Fruit fly (Drosophila melanogaster) whole organism, embryonic: Measurements from ENCODE around the gene Pif1A.

Source experiments
- B-H2 ChIP-seq: fragments of 200-800 bp; sonication (Bioruptor generic); optimal IDR thresholded peaks from 2 replicates; lab custom pipeline; 2018; ENCODE audit warnings: missing biosample characterization, mild to moderate bottlenecking, missing genetic modification characterization
- BtbVII ChIP-seq: fragments of 200-800 bp; sonication (Bioruptor generic); optimal IDR thresholded peaks from 3 replicates; lab custom pipeline; 2017; ENCODE audit warnings: missing biosample characterization, mild to moderate bottlenecking, missing genetic modification characterization
- C15 ChIP-seq: fragments of 200-800 bp; sonication (Bioruptor generic); IDR thresholded peaks from 3 replicates; pipeline ENCODE4 v1.3.6; 2022; ENCODE audit warnings: missing biosample characterization, missing genetic modification characterization
- CG10431 ChIP-seq: fragments of 200-800 bp; sonication (Bioruptor generic); optimal IDR thresholded peaks from 3 replicates; lab custom pipeline; 2018; ENCODE audit warnings: missing biosample characterization, mild to moderate bottlenecking, missing genetic modification characterization
- CG10654 ChIP-seq: fragments of 200-800 bp; sonication (Bioruptor generic); optimal IDR thresholded peaks from 2 replicates; lab custom pipeline; 2016; ENCODE audit warnings: missing biosample characterization, missing genetic modification characterization
- CG10979 ChIP-seq: fragments of 200-800 bp; sonication (Bioruptor generic); optimal IDR thresholded peaks from 2 replicates; lab custom pipeline; 2018; ENCODE audit warnings: missing biosample characterization, mild to moderate bottlenecking, missing genetic modification characterization, moderate library complexity
- CG12769 ChIP-seq: fragments of 200-800 bp; sonication (Bioruptor generic); optimal IDR thresholded peaks from 2 replicates; lab custom pipeline; 2019; ENCODE audit warnings: missing biosample characterization, mild to moderate bottlenecking, missing genetic modification characterization, moderate library complexity
- CG15011 ChIP-seq: fragments of 200-800 bp; sonication (Bioruptor generic); optimal IDR thresholded peaks from 3 replicates; lab custom pipeline; 2018; ENCODE audit warnings: missing biosample characterization, mild to moderate bottlenecking, missing genetic modification characterization
- CG15269 ChIP-seq: fragments of 200-800 bp; sonication (Bioruptor generic); optimal IDR thresholded peaks from 2 replicates; lab custom pipeline; 2018; ENCODE audit warnings: missing biosample characterization, mild to moderate bottlenecking, missing genetic modification characterization, moderate library complexity
- CG1647 ChIP-seq: fragments of 200-800 bp; sonication (Bioruptor generic); optimal IDR thresholded peaks from 3 replicates; lab custom pipeline; 2016; ENCODE audit warnings: missing biosample characterization, missing genetic modification characterization
- CG16779 ChIP-seq: fragments of 200-800 bp; sonication (Bioruptor generic); IDR thresholded peaks from 2 replicates; pipeline ENCODE4 v1.3.6; 2022; ENCODE audit warnings: missing biosample characterization, missing genetic modification characterization
- CG17385 ChIP-seq: fragments of 200-800 bp; sonication (Bioruptor generic); optimal IDR thresholded peaks from 3 replicates; lab custom pipeline; 2018; ENCODE audit warnings: missing biosample characterization, mild to moderate bottlenecking, missing genetic modification characterization
- CG7928 ChIP-seq: fragments of 200-800 bp; sonication (Bioruptor generic); optimal IDR thresholded peaks from 2 replicates; lab custom pipeline; 2017; ENCODE audit warnings: missing biosample characterization, mild to moderate bottlenecking, missing genetic modification characterization
- CG8924 ChIP-seq: fragments of 200-800 bp; optimal IDR thresholded peaks from 3 replicates; lab custom pipeline; 2019; ENCODE audit warnings: missing biosample characterization, mild to moderate bottlenecking, missing genetic modification characterization, moderate library complexity
- CG9817 ChIP-seq: fragments of 200-800 bp; sonication (Bioruptor generic); optimal IDR thresholded peaks from 2 replicates; lab custom pipeline; 2018; ENCODE audit warnings: missing biosample characterization, mild to moderate bottlenecking, missing genetic modification characterization, moderate library complexity
- Drgx ChIP-seq: fragments of 200-800 bp; sonication (Bioruptor generic); IDR thresholded peaks from 2 replicates; pipeline ENCODE4 v1.3.6; 2022; ENCODE audit warnings: missing biosample characterization, missing genetic modification characterization
- HLH54F ChIP-seq: fragments of 200-800 bp; sonication (Bioruptor generic); optimal IDR thresholded peaks from 3 replicates; lab custom pipeline; 2016; ENCODE audit warnings: missing biosample characterization, missing genetic modification characterization
- HmgD ChIP-seq: fragments of 200-800 bp; sonication (Bioruptor generic); optimal IDR thresholded peaks from 3 replicates; lab custom pipeline; 2016; ENCODE audit warnings: missing biosample characterization, missing genetic modification characterization
- Nf-YC ChIP-seq: fragments of 200-800 bp; optimal IDR thresholded peaks from 3 replicates; lab custom pipeline; 2019; ENCODE audit warnings: missing biosample characterization, mild to moderate bottlenecking, missing genetic modification characterization, moderate library complexity
- Scr ChIP-seq: fragments of 200-800 bp; sonication (Bioruptor generic); IDR thresholded peaks from 2 replicates; pipeline ENCODE4 v1.3.6; 2022; ENCODE audit warnings: missing biosample characterization, missing genetic modification characterization; ENCODE audit not compliant: partially characterized antibody
- Sry-β ChIP-seq: fragments of 200-800 bp; sonication (Bioruptor generic); optimal IDR thresholded peaks from 2 replicates; lab custom pipeline; 2018; ENCODE audit warnings: missing biosample characterization, mild to moderate bottlenecking, missing genetic modification characterization, moderate library complexity
- aop ChIP-seq: fragments of 200-800 bp; sonication (Bioruptor generic); IDR thresholded peaks from 2 replicates; pipeline ENCODE4 v1.3.6; 2022; ENCODE audit warnings: missing biosample characterization, missing genetic modification characterization
- ase ChIP-seq: fragments of 200-800 bp; sonication (Bioruptor generic); IDR thresholded peaks from 3 replicates; pipeline ENCODE4 v1.3.6; 2022; ENCODE audit warnings: missing biosample characterization, missing genetic modification characterization
- chif ChIP-seq, 2 experiments: fragments of 200-800 bp; sonication (Bioruptor generic); optimal IDR thresholded peaks; 3 replicates each; lab custom pipeline; 2016; ENCODE audit warnings: missing biosample characterization in 2 of 2, missing genetic modification characterization in 2 of 2
- dimm ChIP-seq: fragments of 200-800 bp; sonication (Bioruptor generic); IDR thresholded peaks from 2 replicates; pipeline ENCODE4 v1.3.6; 2022; ENCODE audit warnings: missing biosample characterization, missing genetic modification characterization
- dysf ChIP-seq: fragments of 200-800 bp; sonication (Bioruptor generic); IDR thresholded peaks from 3 replicates; pipeline ENCODE4 v1.3.6; 2022; ENCODE audit warnings: missing biosample characterization, missing genetic modification characterization
- en ChIP-seq: fragments of 200-800 bp; sonication (Bioruptor generic); optimal IDR thresholded peaks from 2 replicates; lab custom pipeline; 2016; ENCODE audit warnings: missing biosample characterization, missing genetic modification characterization
- eyg ChIP-seq: fragments of 200-800 bp; sonication (Bioruptor generic); optimal IDR thresholded peaks from 3 replicates; lab custom pipeline; 2016; ENCODE audit warnings: missing biosample characterization, missing genetic modification characterization
- fd64A ChIP-seq: fragments of 200-800 bp; sonication (Bioruptor generic); optimal IDR thresholded peaks from 3 replicates; lab custom pipeline; 2018; ENCODE audit warnings: missing biosample characterization, mild to moderate bottlenecking, missing genetic modification characterization
- grau ChIP-seq: fragments of 200-800 bp; optimal IDR thresholded peaks from 3 replicates; lab custom pipeline; 2019; ENCODE audit warnings: missing biosample characterization, mild to moderate bottlenecking, missing genetic modification characterization, moderate library complexity
- gt ChIP-seq: fragments of 200-800 bp; sonication (Bioruptor generic); IDR thresholded peaks from 2 replicates; pipeline ENCODE4 v1.3.6; 2022; ENCODE audit warnings: missing biosample characterization, missing genetic modification characterization
- ind ChIP-seq: fragments of 200-800 bp; sonication (Bioruptor generic); optimal IDR thresholded peaks from 3 replicates; lab custom pipeline; 2016; ENCODE audit warnings: missing biosample characterization, missing genetic modification characterization
- inv ChIP-seq: fragments of 200-800 bp; sonication (Bioruptor generic); IDR thresholded peaks from 2 replicates; pipeline ENCODE4 v1.3.6; 2022; ENCODE audit warnings: missing biosample characterization, missing genetic modification characterization; ENCODE audit not compliant: partially characterized antibody
- jigr1 ChIP-seq: fragments of 200-800 bp; sonication (Bioruptor generic); IDR thresholded peaks from 3 replicates; pipeline ENCODE4 v1.3.6; 2022; ENCODE audit warnings: missing biosample characterization, missing genetic modification characterization
- knrl ChIP-seq: fragments of 200-800 bp; sonication (Bioruptor generic); IDR thresholded peaks from 3 replicates; pipeline ENCODE4 v1.3.6; 2022; ENCODE audit warnings: missing biosample characterization, missing genetic modification characterization; ENCODE audit not compliant: partially characterized antibody
- mam ChIP-seq: fragments of 200-800 bp; sonication (Bioruptor generic); optimal IDR thresholded peaks from 3 replicates; lab custom pipeline; 2016; ENCODE audit warnings: missing biosample characterization, missing genetic modification characterization
- org-1 ChIP-seq: fragments of 200-800 bp; sonication (Bioruptor generic); optimal IDR thresholded peaks from 2 replicates; lab custom pipeline; 2017; ENCODE audit warnings: missing biosample characterization, missing genetic modification characterization
- pho ChIP-seq: fragments of 200-800 bp; sonication (Bioruptor generic); optimal IDR thresholded peaks from 2 replicates; lab custom pipeline; 2016; ENCODE audit warnings: missing biosample characterization, missing genetic modification characterization
- psq ChIP-seq: fragments of 200-800 bp; sonication (Bioruptor generic); optimal IDR thresholded peaks from 2 replicates; lab custom pipeline; 2017; ENCODE audit warnings: missing biosample characterization, missing genetic modification characterization
- rib ChIP-seq: fragments of 200-800 bp; sonication (Bioruptor generic); IDR thresholded peaks from 2 replicates; pipeline ENCODE4 v1.3.6; 2022; ENCODE audit warnings: missing biosample characterization, missing genetic modification characterization
- sc ChIP-seq, 3 experiments: fragments of >200 bp in 2 of 3; fragments of 200-800 bp in 1 of 3; sonication (Bioruptor generic) in 1 of 3; optimal IDR thresholded peaks; 2 replicates in 2 of 3; 3 replicates in 1 of 3; lab custom pipeline; 2017; ENCODE audit warnings: mild to moderate bottlenecking in 1 of 3, missing biosample characterization in 1 of 3, missing genetic modification characterization in 1 of 3, missing genetic modification reagents in 1 of 3
- slou ChIP-seq: fragments of 200-800 bp; sonication (Bioruptor generic); optimal IDR thresholded peaks from 3 replicates; lab custom pipeline; 2016; ENCODE audit warnings: missing biosample characterization, missing genetic modification characterization
- tio ChIP-seq: fragments of 200-800 bp; sonication (Bioruptor generic); optimal IDR thresholded peaks from 2 replicates; lab custom pipeline; 2017; ENCODE audit warnings: missing biosample characterization, missing genetic modification characterization, inconsistent platforms
- tna ChIP-seq: fragments of 200-800 bp; sonication (Bioruptor generic); IDR thresholded peaks from 2 replicates; pipeline ENCODE4 v1.3.6; 2022; ENCODE audit warnings: missing biosample characterization, missing genetic modification characterization; ENCODE audit not compliant: partially characterized antibody
- twi ChIP-seq: fragments of 200-800 bp; optimal IDR thresholded peaks from 2 replicates; lab custom pipeline; 2019; ENCODE audit warnings: missing biosample characterization, mild to moderate bottlenecking, missing genetic modification characterization, moderate library complexity
- vnd ChIP-seq: fragments of 200-800 bp; sonication (Bioruptor generic); IDR thresholded peaks from 3 replicates; pipeline ENCODE4 v1.3.6; 2022; ENCODE audit warnings: missing biosample characterization, missing genetic modification characterization; ENCODE audit not compliant: partially characterized antibody
- vvl ChIP-seq: fragments of 200-800 bp; sonication (Bioruptor generic); IDR thresholded peaks from 2 replicates; pipeline ENCODE4 v1.3.6; 2022; ENCODE audit warnings: missing biosample characterization, missing genetic modification characterization

Pif1A gene

DNA sequence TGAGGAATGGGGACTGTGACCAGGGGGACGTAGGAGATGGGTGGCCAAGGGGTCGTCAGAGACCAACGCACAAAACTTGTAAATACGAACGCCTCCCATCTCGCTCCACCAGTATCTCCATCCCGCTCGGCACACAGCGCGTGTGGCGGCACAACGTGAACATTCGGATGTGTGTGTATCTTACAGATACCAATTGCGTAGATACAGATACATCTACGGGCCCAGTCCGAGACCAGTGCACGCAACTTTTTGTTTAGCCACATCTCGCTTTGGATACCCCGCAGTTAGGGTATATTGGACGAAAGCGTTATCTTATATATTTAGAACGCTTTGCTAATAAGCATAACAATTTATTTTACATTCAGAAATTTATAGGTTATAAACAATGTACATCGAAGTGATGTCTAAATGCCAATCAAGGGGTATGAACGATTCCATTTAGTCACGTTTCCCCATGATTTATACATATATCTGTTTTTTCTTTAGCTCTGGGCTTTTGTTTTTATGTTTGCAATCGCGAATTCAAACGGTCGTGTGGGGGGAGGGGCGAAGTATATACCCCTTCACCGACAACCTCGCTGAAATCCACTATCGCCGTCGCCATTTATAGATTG is 10.5 kb upstream of the Pif1A start (continued):
- TF ChIP-seq slou (GFP tag; lab: Kevin White, UChicago) (peak; percentile 92), jigr1 (peak; percentile 97), CG1647 (GFP tag; lab: Kevin White, UChicago) (peak; percentile 99), pho (peak; percentile 99), knrl (GFP tag; lab: Robert Waterston, UW) (no peak), chif (GFP tag; optimal IDR thresholded peaks at IDR 0.05; lab: Kevin White, UChicago) (peak; percentile 98 to 99), org-1 (GFP tag; lab: Kevin White, UChicago) (peak; percentile 98), fd64A (GFP tag; lab: Kevin White, UChicago) (peak; percentile 94), CG15011 (peak; percentile 99), Scr (GFP tag; lab: Robert Waterston, UW) (no peak), CG10431 (GFP tag; lab: Kevin White, UChicago) (peak; percentile 86), grau (tag; lab: Kevin White, UChicago) (peak; percentile 98), CG16779 (GFP tag; lab: Robert Waterston, UW) (peak; percentile 98), mam (GFP tag; lab: Kevin White, UChicago) (peak; percentile 99), vvl (GFP tag; lab: Robert Waterston, UW) (peak; percentile 99), CG15269 (peak; percentile 99), CG7928 (GFP tag; lab: Kevin White, UChicago) (peak; percentile 86), HLH54F (GFP tag; lab: Kevin White, UChicago) (peak; percentile 99), gt (GFP tag; lab: Robert Waterston, UW) (peak; percentile 91), CG8924 (tag; lab: Kevin White, UChicago) (peak; percentile 99)

DNA sequence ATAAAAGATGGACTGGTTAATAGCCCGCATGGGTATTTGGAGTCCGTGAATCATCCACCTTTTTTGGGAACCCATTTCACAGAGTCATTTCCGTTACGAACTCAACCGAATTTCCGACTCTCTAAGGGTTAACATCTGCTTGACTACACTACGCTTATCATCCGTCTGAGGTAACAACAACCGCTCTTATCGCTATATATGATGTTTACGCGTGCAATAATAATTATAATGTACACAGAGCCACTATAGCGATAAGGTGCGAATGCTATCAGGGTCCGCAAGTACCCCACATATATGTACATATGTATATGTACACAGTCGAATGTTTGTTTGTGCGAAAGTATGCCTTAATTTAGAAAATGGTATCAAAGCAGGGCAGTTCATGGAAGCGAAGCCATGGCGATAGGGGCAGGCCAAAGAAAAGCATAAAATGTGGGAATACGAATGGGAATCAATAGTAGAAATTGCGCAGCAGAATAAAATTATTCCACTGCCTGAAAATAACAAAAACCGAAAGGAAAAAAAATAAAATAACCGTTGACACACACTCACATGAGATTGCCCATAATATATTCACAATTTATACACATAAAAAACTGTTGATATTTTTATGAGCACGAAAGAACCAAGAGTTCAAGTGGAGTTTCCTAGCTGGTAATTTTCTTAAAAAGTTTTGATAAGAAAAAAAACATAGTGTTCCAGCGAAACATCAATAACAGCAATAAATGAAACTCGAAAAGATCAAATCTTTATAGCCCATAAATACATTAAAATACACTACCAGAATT is 9.6 kb upstream of the Pif1A start:
- TF ChIP-seq en (GFP tag; lab: Kevin White, UChicago) = peak; percentile 64
- no peak for TF ChIP-seq vnd (GFP tag; lab: Robert Waterston, UW)
- TF ChIP-seq Sry-β = peak; percentile 71
- peak; percentile 71 for TF ChIP-seq psq
- TF ChIP-seq dimm = no peak
- TF ChIP-seq B-H2 (GFP tag; lab: Kevin White, UChicago) = peak; percentile 93
- peak; percentile 36; the same call in 2 of the 3 replicates for TF ChIP-seq dysf (GFP tag; lab: Robert Waterston, UW)
- peak; percentile 61; the same call in 2 of the 3 replicates for TF ChIP-seq ase
- TF ChIP-seq CG12769 (tag; lab: Kevin White, UChicago) = peak; percentile 96
- peak; percentile 90 for TF ChIP-seq BtbVII
- peak; percentile 76 for TF ChIP-seq Drgx (GFP tag; lab: Robert Waterston, UW)
- TF ChIP-seq rib = peak; percentile 87
- TF ChIP-seq twi (tag; lab: Kevin White, UChicago) = peak; percentile 80
- TF ChIP-seq CG10431 (GFP tag; lab: Kevin White, UChicago) = peak; percentile 91
- TF ChIP-seq Nf-YC = peak; percentile 67
- TF ChIP-seq CG17385 (GFP tag; lab: Kevin White, UChicago) = peak; percentile 81
- TF ChIP-seq CG9817 (tag; lab: Kevin White, UChicago) = peak; percentile 56
- peak; percentile 64 for TF ChIP-seq tio (GFP tag; lab: Kevin White, UChicago)
- peak; percentile 4; the same call in 1 of the 3 replicates for TF ChIP-seq C15 (GFP tag; lab: Robert Waterston, UW)
- TF ChIP-seq ind (GFP tag; lab: Kevin White, UChicago) = peak; percentile 47
- no peak for TF ChIP-seq inv (GFP tag; lab: Robert Waterston, UW)
- TF ChIP-seq aop (GFP tag; lab: Robert Waterston, UW) = peak; percentile 59; the same call in 1 of the 2 replicates
- TF ChIP-seq HmgD = peak; percentile 40
- TF ChIP-seq CG10654 (GFP tag; lab: Kevin White, UChicago) = peak; percentile 75
- no peak for TF ChIP-seq sc (optimal IDR thresholded peaks at IDR 0.05; lab: Kevin White, UChicago)
- peak; percentile 84 for TF ChIP-seq sc (GFP tag; optimal IDR thresholded peaks at IDR 0.05; lab: Kevin White, UChicago)
- no peak for TF ChIP-seq tna (GFP tag; lab: Robert Waterston, UW)
- peak; percentile 61 for TF ChIP-seq eyg (GFP tag; lab: Kevin White, UChicago)
- TF ChIP-seq CG10979 (tag; lab: Kevin White, UChicago) = peak; percentile 47
